Worm (Caenorhabditis elegans) whole organism, early embryonic: ENCODE data around the gene ocr-2.

Experiments
- B0310.2 ChIP-seq: sonication (generic microtip); optimal IDR thresholded peaks from 2 replicates; lab custom pipeline; 2016; ENCODE audit warnings: mild to moderate bottlenecking, missing genetic modification characterization, missing compliant biosample characterization
- F13C5.2 ChIP-seq: sonication (generic microtip); optimal IDR thresholded peaks from 2 replicates; lab custom pipeline; 2017; ENCODE audit warnings: mild to moderate bottlenecking, missing genetic modification characterization, inconsistent platforms, missing compliant biosample characterization
- aly-1 ChIP-seq: sonication (generic microtip); optimal IDR thresholded peaks from 2 replicates; lab custom pipeline; 2016; ENCODE audit warnings: missing genetic modification characterization, missing compliant biosample characterization
- ama-1 ChIP-seq: fragments of 150-350 bp; optimal IDR thresholded peaks from 2 replicates; lab custom pipeline; 2014
- ceh-13 ChIP-seq: fragments of 200-800 bp; sonication (Bioruptor generic); optimal IDR thresholded peaks from 2 replicates; lab custom pipeline; 2018; ENCODE audit warnings: mild to moderate bottlenecking, missing genetic modification characterization, missing compliant biosample characterization
- ets-7 ChIP-seq: sonication (generic microtip); optimal IDR thresholded peaks from 2 replicates; lab custom pipeline; 2016; ENCODE audit warnings: missing genotype, missing genetic modification characterization, missing compliant biosample characterization
- flt-1 ChIP-seq: fragments of 200-800 bp; sonication (Bioruptor generic); IDR thresholded peaks from 2 replicates; pipeline ENCODE4 v1.3.6; 2022; ENCODE audit warnings: missing genetic modification characterization, missing compliant biosample characterization
- hmbx-1 ChIP-seq: sonication (generic microtip); optimal IDR thresholded peaks from 2 replicates; lab custom pipeline; 2016; ENCODE audit warnings: mild to moderate bottlenecking, missing genetic modification characterization, missing compliant biosample characterization
- hmg-4 ChIP-seq: fragments of 200-800 bp; sonication (Bioruptor generic); optimal IDR thresholded peaks from 2 replicates; lab custom pipeline; 2018; ENCODE audit warnings: mild to moderate bottlenecking, missing genetic modification characterization, missing compliant biosample characterization
- pes-1 ChIP-seq: fragments of 200-800 bp; sonication (Bioruptor generic); IDR thresholded peaks from 2 replicates; pipeline ENCODE4 v1.3.6; 2022; ENCODE audit warnings: missing genetic modification reagents, missing genetic modification characterization, missing compliant biosample characterization
- scrt-1 ChIP-seq: fragments of 200-800 bp; sonication (Bioruptor generic); IDR thresholded peaks from 2 replicates; pipeline ENCODE4 v1.3.6; 2022; ENCODE audit warnings: missing genetic modification characterization, missing compliant biosample characterization
- sea-1 ChIP-seq: fragments of 200-800 bp; sonication (Bioruptor generic); conservative IDR thresholded peaks from 2 replicates; pipeline ENCODE4 v1.3.6; 2022; ENCODE audit warnings: missing genetic modification characterization, missing compliant biosample characterization
- tbx-37 ChIP-seq: fragments of 200-800 bp; sonication (Bioruptor generic); conservative IDR thresholded peaks from 2 replicates; pipeline ENCODE4 v1.3.6; 2022; ENCODE audit warnings: missing genetic modification reagents, missing genetic modification characterization, missing compliant biosample characterization
- tra-4 ChIP-seq: sonication (generic microtip); optimal IDR thresholded peaks from 2 replicates; lab custom pipeline; 2017; ENCODE audit warnings: missing genetic modification characterization, missing compliant biosample characterization

ce11 chrIV:8219987-8220386 lies at the start of gene ocr-2:
- no peak for TF ChIP-seq F13C5.2 (tag; lab: Kevin White, UChicago)
- TF ChIP-seq ceh-13 = no peak
- no peak for TF ChIP-seq ama-1
- no peak for TF ChIP-seq aly-1 (tag; lab: Kevin White, UChicago)
- TF ChIP-seq pes-1 (GFP tag; lab: Robert Waterston, UW) = no peak
- no peak for TF ChIP-seq flt-1
- TF ChIP-seq sea-1 (GFP tag; lab: Robert Waterston, UW) = no peak
- TF ChIP-seq ets-7 (tag; lab: Kevin White, UChicago) = no peak
- no peak for TF ChIP-seq scrt-1 (GFP tag; lab: Robert Waterston, UW)
- TF ChIP-seq B0310.2 (tag; lab: Kevin White, UChicago) = no peak
- TF ChIP-seq tra-4 (tag; lab: Kevin White, UChicago) = no peak
- no peak for TF ChIP-seq hmg-4 (GFP tag; lab: Kevin White, UChicago)
- no peak for TF ChIP-seq tbx-37 (GFP tag; lab: Robert Waterston, UW)
- no peak for TF ChIP-seq hmbx-1 (tag; lab: Kevin White, UChicago)
